Worm (Caenorhabditis elegans) whole organism, young adult: Measurements from ENCODE around the gene ddr-1.

Source experiments
- B0019.2 ChIP-seq: fragments of 200-800 bp; sonication (Bioruptor generic); conservative IDR thresholded peaks from 2 replicates; pipeline ENCODE4 v1.3.6; 2022; ENCODE audit warnings: missing genetic modification reagents, missing genetic modification characterization, missing compliant biosample characterization
- B0035.1 ChIP-seq: sonication (generic microtip); optimal IDR thresholded peaks from 2 replicates; lab custom pipeline; 2016; ENCODE audit warnings: missing genetic modification characterization, mild to moderate bottlenecking, missing compliant biosample characterization, missing genotype, missing genetic modification reagents
- B0261.1 ChIP-seq: sonication (generic microtip); optimal IDR thresholded peaks from 2 replicates; lab custom pipeline; 2016; ENCODE audit warnings: mild to moderate bottlenecking, missing genetic modification characterization, moderate library complexity, missing compliant biosample characterization
- B0336.3 ChIP-seq: fragments of 200-800 bp; sonication (Bioruptor generic); IDR thresholded peaks from 2 replicates; pipeline ENCODE4 v1.3.6; 2022; ENCODE audit warnings: missing genetic modification characterization, missing compliant biosample characterization
- C17E4.6 ChIP-seq: fragments of 200-800 bp; sonication (Bioruptor generic); IDR thresholded peaks from 2 replicates; pipeline ENCODE4 v1.3.6; 2022; ENCODE audit warnings: missing genetic modification reagents, missing genetic modification characterization, missing compliant biosample characterization
- F10E7.11 ChIP-seq: sonication (generic microtip); optimal IDR thresholded peaks from 2 replicates; lab custom pipeline; 2017; ENCODE audit warnings: mild to moderate bottlenecking, missing genetic modification characterization, moderate library complexity, missing compliant biosample characterization
- F33H1.4 ChIP-seq: fragments of 200-800 bp; sonication (Bioruptor generic); IDR thresholded peaks from 2 replicates; pipeline ENCODE4 v1.3.6; 2022; ENCODE audit warnings: missing genetic modification reagents, missing genetic modification characterization, missing compliant biosample characterization
- F37B4.10 ChIP-seq: fragments of 200-800 bp; sonication (Bioruptor generic); IDR thresholded peaks from 2 replicates; pipeline ENCODE4 v1.3.6; 2022; ENCODE audit warnings: missing genetic modification characterization, missing compliant biosample characterization
- F55B11.4 ChIP-seq: sonication (generic microtip); optimal IDR thresholded peaks from 2 replicates; lab custom pipeline; 2016; ENCODE audit warnings: missing compliant biosample characterization, missing genetic modification characterization, borderline replicate concordance; ENCODE audit not compliant: insufficient read depth
- F57A8.1 ChIP-seq: fragments of 200-800 bp; sonication (Bioruptor generic); optimal IDR thresholded peaks from 2 replicates; lab custom pipeline; 2018; ENCODE audit warnings: mild to moderate bottlenecking, missing genetic modification characterization, moderate library complexity, missing compliant biosample characterization
- K12H6.12 ChIP-seq: fragments of 200-800 bp; sonication (Bioruptor generic); optimal IDR thresholded peaks from 2 replicates; lab custom pipeline; 2018; ENCODE audit warnings: mild to moderate bottlenecking, missing genetic modification characterization, missing compliant biosample characterization
- Y79H2A.3 ChIP-seq: fragments of 200-800 bp; sonication (Bioruptor generic); conservative IDR thresholded peaks from 2 replicates; pipeline ENCODE4 v1.3.6; 2022; ENCODE audit warnings: missing genetic modification reagents, missing genetic modification characterization, missing compliant biosample characterization
- akir-1 ChIP-seq: fragments of 200-800 bp; sonication (Bioruptor generic); optimal IDR thresholded peaks from 2 replicates; lab custom pipeline; 2018; ENCODE audit warnings: mild to moderate bottlenecking, missing genetic modification characterization, moderate library complexity, missing compliant biosample characterization
- ama-1 ChIP-seq, 3 experiments: fragments of 150-350 bp in 1 of 3; sonication (generic microtip) in 2 of 3; optimal IDR thresholded peaks; 2 replicates each; lab custom pipeline; 2014 to 2018; ENCODE audit warnings: missing biosample characterization in 2 of 3, missing genetic modification characterization in 2 of 3, missing genetic modification reagents in 2 of 3
- aptf-3 ChIP-seq: fragments of 200-800 bp; sonication (Bioruptor generic); IDR thresholded peaks from 2 replicates; pipeline ENCODE4 v1.3.6; 2022; ENCODE audit warnings: missing genetic modification characterization, missing compliant biosample characterization
- bed-2 ChIP-seq: fragments of 200-800 bp; sonication (Bioruptor generic); IDR thresholded peaks from 2 replicates; pipeline ENCODE4 v1.3.6; 2022; ENCODE audit warnings: missing genetic modification reagents, missing genetic modification characterization, missing compliant biosample characterization
- cebp-1 ChIP-seq, 2 experiments: fragments of 200-800 bp in 1 of 2; sonication (Bioruptor generic) in 1 of 2; sonication (generic microtip) in 1 of 2; IDR thresholded peaks in 1 of 2; optimal IDR thresholded peaks in 1 of 2; 2 replicates each; pipeline versions ENCODE4 v1.3.6 to Lab custom; 2017 to 2022; ENCODE audit warnings: missing compliant biosample characterization in 2 of 2, missing genetic modification characterization in 2 of 2, mild to moderate bottlenecking in 1 of 2, missing genetic modification reagents in 1 of 2, moderate library complexity in 1 of 2
- dox-1 ChIP-seq: fragments of 200-800 bp; sonication (Bioruptor generic); IDR thresholded peaks from 2 replicates; pipeline ENCODE4 v1.3.6; 2022; ENCODE audit warnings: missing genetic modification reagents, missing genetic modification characterization, missing compliant biosample characterization
- dpff-1 ChIP-seq: sonication (generic microtip); optimal IDR thresholded peaks from 2 replicates; lab custom pipeline; 2017; ENCODE audit warnings: mild to moderate bottlenecking, missing genetic modification characterization, missing compliant biosample characterization
- egl-18 ChIP-seq: fragments of 200-800 bp; sonication (Bioruptor generic); IDR thresholded peaks from 2 replicates; pipeline ENCODE4 v1.3.6; 2022; ENCODE audit warnings: missing genetic modification reagents, missing genetic modification characterization, missing compliant biosample characterization
- egrh-3 ChIP-seq: fragments of 200-800 bp; sonication (Bioruptor generic); IDR thresholded peaks from 2 replicates; pipeline ENCODE4 v1.3.6; 2022; ENCODE audit warnings: missing genetic modification reagents, missing genetic modification characterization, missing compliant biosample characterization
- gei-17 ChIP-seq: fragments of 200-800 bp; sonication (Bioruptor generic); optimal IDR thresholded peaks from 2 replicates; lab custom pipeline; 2018; ENCODE audit warnings: mild to moderate bottlenecking, missing genetic modification characterization, missing compliant biosample characterization
- hlh-12 ChIP-seq: sonication (generic microtip); optimal IDR thresholded peaks from 2 replicates; lab custom pipeline; 2016; ENCODE audit warnings: missing genetic modification characterization, missing compliant biosample characterization
- hmg-1.2 ChIP-seq: fragments of 200-800 bp; sonication (Bioruptor generic); IDR thresholded peaks from 2 replicates; pipeline ENCODE4 v1.3.6; 2022; ENCODE audit warnings: missing genetic modification reagents, missing genetic modification characterization, missing compliant biosample characterization
- hsf-1 ChIP-seq: fragments of 200-800 bp; sonication (Bioruptor generic); IDR thresholded peaks from 2 replicates; pipeline ENCODE4 v1.3.6; 2022; ENCODE audit warnings: missing genetic modification reagents, missing genetic modification characterization, missing compliant biosample characterization
- let-607 ChIP-seq, 2 experiments: fragments of 200-800 bp in 1 of 2; sonication (Bioruptor generic) in 1 of 2; sonication (generic microtip) in 1 of 2; optimal IDR thresholded peaks; 2 replicates each; lab custom pipeline; 2016 to 2018; ENCODE audit warnings: mild to moderate bottlenecking in 2 of 2, missing compliant biosample characterization in 2 of 2, missing genetic modification characterization in 2 of 2, moderate library complexity in 2 of 2, missing genotype in 1 of 2
- lin-26 ChIP-seq: fragments of 200-800 bp; sonication (Bioruptor generic); IDR thresholded peaks from 2 replicates; pipeline ENCODE4 v1.3.6; 2022; ENCODE audit warnings: missing genetic modification reagents, missing genetic modification characterization, missing compliant biosample characterization
- lin-54 ChIP-seq: fragments of 200-800 bp; sonication (Bioruptor generic); optimal IDR thresholded peaks from 2 replicates; lab custom pipeline; 2018; ENCODE audit warnings: mild to moderate bottlenecking, missing genetic modification characterization, missing compliant biosample characterization
- lsl-1 ChIP-seq: fragments of 200-800 bp; sonication (Bioruptor generic); optimal IDR thresholded peaks from 2 replicates; lab custom pipeline; 2018; ENCODE audit warnings: mild to moderate bottlenecking, missing genetic modification characterization, moderate library complexity, missing compliant biosample characterization
- mes-4 ChIP-seq: sonication (generic microtip); optimal IDR thresholded peaks from 2 replicates; lab custom pipeline; 2016; ENCODE audit warnings: missing genotype, missing genetic modification characterization, missing compliant biosample characterization
- nhr-27 ChIP-seq: fragments of 200-800 bp; sonication (Bioruptor generic); optimal IDR thresholded peaks from 2 replicates; lab custom pipeline; 2018; ENCODE audit warnings: mild to moderate bottlenecking, missing genetic modification characterization, moderate library complexity, missing compliant biosample characterization
- nhr-80 ChIP-seq: sonication (generic microtip); optimal IDR thresholded peaks from 2 replicates; lab custom pipeline; 2016; ENCODE audit warnings: missing genetic modification characterization, missing compliant biosample characterization
- nhr-90 ChIP-seq: sonication (generic microtip); optimal IDR thresholded peaks from 2 replicates; lab custom pipeline; 2016; ENCODE audit warnings: missing genotype, mild to moderate bottlenecking, missing genetic modification characterization, missing compliant biosample characterization
- pbrm-1 ChIP-seq: fragments of 200-800 bp; sonication (Bioruptor generic); IDR thresholded peaks from 2 replicates; pipeline ENCODE4 v1.3.6; 2022; ENCODE audit warnings: missing genetic modification reagents, missing genetic modification characterization, missing compliant biosample characterization
- rpc-1 ChIP-seq, 2 experiments: fragments of 150-350 bp in 1 of 2; sonication (generic microtip) in 1 of 2; optimal IDR thresholded peaks; 2 replicates each; lab custom pipeline; 2014 to 2018; ENCODE audit warnings: missing biosample characterization in 1 of 2, missing genetic modification characterization in 1 of 2, missing genetic modification reagents in 1 of 2, missing genotype in 1 of 2
- snpc-1.3 ChIP-seq: sonication (generic microtip); optimal IDR thresholded peaks from 2 replicates; lab custom pipeline; 2017; ENCODE audit warnings: missing genetic modification characterization, mild to moderate bottlenecking, missing compliant biosample characterization, antibody characterized with exemption, moderate library complexity, missing genotype, missing genetic modification reagents; ENCODE audit not compliant: insufficient read depth
- snpc-3.4 ChIP-seq: sonication (generic microtip); optimal IDR thresholded peaks from 2 replicates; lab custom pipeline; 2017; ENCODE audit warnings: missing genetic modification characterization, mild to moderate bottlenecking, missing compliant biosample characterization, antibody characterized with exemption, moderate library complexity, missing genotype, missing genetic modification reagents
- snpc-4 ChIP-seq, 5 experiments: fragments of 150-350 bp in 1 of 5; sonication (generic microtip) in 4 of 5; optimal IDR thresholded peaks; 2 replicates each; lab custom pipeline; 2014 to 2018; ENCODE audit warnings: missing genetic modification characterization in 5 of 5, missing biosample characterization in 3 of 5, antibody characterized with exemption in 2 of 5, mild to moderate bottlenecking in 2 of 5, missing compliant biosample characterization in 2 of 5, missing genotype in 2 of 5, moderate library complexity in 2 of 5, missing genetic modification reagents in 1 of 5
- somi-1 ChIP-seq: fragments of 200-800 bp; sonication (Bioruptor generic); optimal IDR thresholded peaks from 2 replicates; lab custom pipeline; 2018; ENCODE audit warnings: mild to moderate bottlenecking, missing genetic modification characterization, missing compliant biosample characterization
- tbp1 ChIP-seq: fragments of 200-800 bp; sonication (Bioruptor generic); optimal IDR thresholded peaks from 2 replicates; lab custom pipeline; 2018; ENCODE audit warnings: mild to moderate bottlenecking, missing genetic modification characterization, missing compliant biosample characterization
- zfh-2 ChIP-seq: fragments of 200-800 bp; sonication (Bioruptor generic); conservative IDR thresholded peaks from 2 replicates; pipeline ENCODE4 v1.3.6; 2022; ENCODE audit warnings: missing genetic modification reagents, missing genetic modification characterization, missing compliant biosample characterization
- zim-3 ChIP-seq: sonication (generic microtip); optimal IDR thresholded peaks from 2 replicates; lab custom pipeline; 2017; ENCODE audit warnings: mild to moderate bottlenecking, missing genetic modification characterization, moderate library complexity, missing compliant biosample characterization

Gene ddr-1

ce11 chrX:5479300-5479811 is 18.3 kb downstream of the ddr-1 start, which contains the start of gene dlg-1:
Gene dlg-1 (plus strand): TSS chrX:5479700.
- TF ChIP-seq F37B4.10, result no peak
- no peak for TF ChIP-seq tbp1
- no peak for TF ChIP-seq B0019.2 (GFP tag; lab: Robert Waterston, UW)
- TF ChIP-seq C17E4.6 (GFP tag; lab: Robert Waterston, UW), result no peak
- no peak for TF ChIP-seq egrh-3 (GFP tag; lab: Robert Waterston, UW)
- TF ChIP-seq hsf-1, result no peak
- no peak for TF ChIP-seq somi-1
- TF ChIP-seq Y79H2A.3 (GFP tag; lab: Robert Waterston, UW), result no peak
- TF ChIP-seq ama-1 (optimal IDR thresholded peaks at IDR 0.05; lab: Kevin White, UChicago), result no peak
- TF ChIP-seq ama-1 (GFP tag; optimal IDR thresholded peaks at IDR 0.05; lab: Kevin White, UChicago), result no peak
- TF ChIP-seq dpff-1 (tag; lab: Kevin White, UChicago), result no peak
- no peak for TF ChIP-seq bed-2 (GFP tag; lab: Robert Waterston, UW)
- no peak for TF ChIP-seq hmg-1.2
- no peak for TF ChIP-seq gei-17
- no peak for TF ChIP-seq pbrm-1 (GFP tag; lab: Robert Waterston, UW)
- TF ChIP-seq B0336.3 (GFP tag; lab: Robert Waterston, UW), result no peak
- no peak for TF ChIP-seq egl-18
- no peak for TF ChIP-seq lin-26 (GFP tag; lab: Robert Waterston, UW)
- no peak for TF ChIP-seq F10E7.11 (tag; lab: Kevin White, UChicago)
- no peak for TF ChIP-seq akir-1 (GFP tag; lab: Kevin White, UChicago)
- no peak for TF ChIP-seq F57A8.1 (GFP tag; lab: Kevin White, UChicago)

DNA sequence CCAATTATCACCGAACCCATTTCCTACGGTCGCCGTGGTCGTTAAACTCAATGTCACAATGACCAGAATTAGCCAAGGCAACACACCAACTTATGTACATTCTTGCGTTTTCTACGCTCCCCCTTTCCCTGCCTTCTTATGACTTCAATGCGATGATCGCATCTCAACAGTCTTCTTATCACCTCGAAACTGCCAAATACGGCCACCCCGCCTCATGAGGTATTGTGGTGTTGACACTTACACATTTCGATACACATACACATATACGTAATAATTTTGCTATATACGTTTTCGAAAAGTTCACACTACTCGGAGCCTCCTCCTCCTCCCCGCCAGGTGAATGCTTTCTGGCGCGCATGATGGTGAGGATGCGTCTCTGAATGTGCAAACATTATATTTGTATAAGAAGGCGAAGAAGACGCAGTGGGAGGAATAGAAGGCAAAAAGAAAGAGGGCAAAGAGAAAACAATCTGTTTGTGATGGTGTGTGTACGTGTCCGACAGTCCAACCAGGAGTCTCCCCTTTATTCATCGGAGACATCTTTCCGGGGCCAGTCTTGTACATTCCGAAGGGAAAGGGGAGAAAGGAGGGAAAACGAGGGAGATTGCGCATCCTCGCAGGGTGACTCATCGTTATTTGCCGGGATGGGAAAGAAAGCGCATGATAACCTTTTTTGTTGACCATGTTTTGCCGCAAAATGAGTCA is 19.0 kb downstream of the ddr-1 start:
- no peak for TF ChIP-seq B0035.1
- TF ChIP-seq F55B11.4 (tag; lab: Kevin White, UChicago), result no peak
- TF ChIP-seq zfh-2 (GFP tag; lab: Robert Waterston, UW), result peak; percentile 70; the same call in 1 of the 2 replicates
- peak; percentile 65 for TF ChIP-seq nhr-80
- TF ChIP-seq dox-1 (GFP tag; lab: Robert Waterston, UW), result peak; percentile 18; the same call in 1 of the 2 replicates
- TF ChIP-seq egrh-3 (GFP tag; lab: Robert Waterston, UW), result no peak
- TF ChIP-seq snpc-4 (GFP tag; optimal IDR thresholded peaks at IDR 0.05; lab: Kevin White, UChicago), result no peak
- TF ChIP-seq snpc-4 (tag; optimal IDR thresholded peaks at IDR 0.05; lab: Kevin White, UChicago), result peak in 1 of 4 experiments; percentile 18
- 0 out of 2 replicates have a peak, but pooled peaks have one; percentile 12 for TF ChIP-seq cebp-1 (GFP tag; IDR thresholded peaks at IDR 0.05; lab: Robert Waterston, UW)
- no peak for TF ChIP-seq cebp-1 (tag; optimal IDR thresholded peaks at IDR 0.05; lab: Kevin White, UChicago)
- no peak for TF ChIP-seq F33H1.4 (GFP tag; lab: Robert Waterston, UW)
- TF ChIP-seq B0261.1 (tag; lab: Kevin White, UChicago), result no peak
- no peak for TF ChIP-seq lsl-1 (GFP tag; lab: Kevin White, UChicago)
- TF ChIP-seq somi-1, result no peak

DNA sequence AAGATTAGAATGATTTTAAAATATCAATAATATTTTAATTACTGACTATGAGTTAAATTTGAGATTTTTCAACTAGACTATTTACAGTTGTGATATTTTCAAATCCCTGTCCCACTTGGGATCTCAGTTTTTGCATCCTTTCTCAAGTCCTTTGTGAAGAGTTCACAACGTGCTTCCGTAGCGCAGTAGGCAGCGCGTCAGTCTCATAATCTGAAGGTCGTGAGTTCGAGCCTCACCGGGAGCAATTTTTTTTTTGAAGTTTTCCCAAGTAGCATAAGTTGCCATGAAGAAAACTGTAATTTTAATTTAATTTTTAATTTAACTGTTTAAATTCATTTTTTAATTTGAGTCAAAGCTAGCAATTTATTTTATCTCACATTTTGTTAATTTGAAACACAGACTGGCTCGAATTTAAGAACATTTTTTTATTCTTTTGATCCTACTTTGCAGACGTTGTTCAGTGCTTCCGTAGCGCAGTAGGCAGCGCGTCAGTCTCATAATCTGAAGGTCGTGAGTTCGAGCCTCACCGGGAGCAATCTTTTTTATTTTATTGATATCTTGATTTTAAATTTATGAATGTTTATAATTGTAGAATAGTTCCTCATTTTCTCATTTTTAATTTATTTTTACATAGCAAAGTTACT is 24.4 kb downstream of the ddr-1 start:
- TF ChIP-seq zim-3 (tag; lab: Kevin White, UChicago), result no peak
- peak; percentile 63 for TF ChIP-seq snpc-3.4 (tag; lab: Kevin White, UChicago)
- no peak for TF ChIP-seq K12H6.12 (tag; lab: Kevin White, UChicago)
- TF ChIP-seq aptf-3, result no peak
- peak; percentile 60 for TF ChIP-seq nhr-90
- no peak for TF ChIP-seq hlh-12 (tag; lab: Kevin White, UChicago)
- peak in 1 of 2 experiments; percentile 17 for TF ChIP-seq let-607 (tag; optimal IDR thresholded peaks at IDR 0.05; lab: Kevin White, UChicago)
- TF ChIP-seq mes-4 (tag; lab: Kevin White, UChicago), result no peak
- TF ChIP-seq rpc-1 (optimal IDR thresholded peaks at IDR 0.05; lab: Kevin White, UChicago), result peak; percentile 77
- peak; percentile 87 for TF ChIP-seq rpc-1 (tag; optimal IDR thresholded peaks at IDR 0.05; lab: Kevin White, UChicago)
- TF ChIP-seq snpc-1.3 (tag; lab: Kevin White, UChicago), result no peak
- TF ChIP-seq lin-54 (GFP tag; lab: Kevin White, UChicago), result peak; percentile 9
- no peak for TF ChIP-seq nhr-27 (tag; lab: Kevin White, UChicago)
